Fruit fly (Drosophila melanogaster): ENCODE results near the gene Ama.

Ama gene

DNA sequence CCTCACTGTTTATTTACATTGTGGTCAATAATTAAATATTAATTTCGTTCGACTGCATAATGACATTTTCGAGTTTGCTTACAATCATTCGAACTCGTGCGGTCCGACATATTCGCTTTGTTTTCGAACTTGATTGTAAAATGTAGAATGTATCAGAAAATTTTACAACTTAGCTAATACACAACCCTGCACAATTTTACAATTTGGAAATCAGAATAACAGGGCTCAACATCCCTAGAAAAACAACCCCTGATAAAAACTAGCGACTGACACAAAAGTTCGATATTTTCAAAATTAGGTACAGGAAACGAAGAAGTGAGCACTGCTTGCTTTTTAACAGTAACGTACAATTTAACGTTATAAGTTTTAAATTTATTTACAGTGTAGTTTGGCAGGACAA is 44.3 kb downstream of the Ama start (continued):
- TF ChIP-seq BEAF-32 (GFP tag; optimal IDR thresholded peaks at IDR 0.05) = peak; percentile 23

DNA sequence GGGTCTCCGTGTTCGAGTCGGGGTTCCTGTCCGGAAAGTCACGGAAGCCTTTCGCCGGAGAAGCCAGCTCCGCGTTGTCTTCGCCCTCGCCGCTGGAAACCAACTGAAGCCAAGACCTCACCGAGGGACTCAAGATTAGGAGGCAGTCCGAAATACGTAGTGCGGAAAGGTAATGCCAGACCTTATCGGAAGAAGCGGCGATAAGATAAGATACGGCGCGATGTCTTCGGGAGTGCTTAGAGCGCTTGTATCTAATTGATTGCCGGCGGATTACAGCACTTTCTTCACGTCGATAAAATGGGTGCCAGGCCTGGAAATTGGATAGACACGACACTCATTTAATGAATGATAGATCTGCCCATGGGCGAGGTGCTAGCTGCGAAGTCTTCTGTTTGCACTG is 47.5 kb downstream of the Ama start:
- TF ChIP-seq sens-2 (GFP tag; IDR thresholded peaks at IDR 0.05) = no peak
- TF ChIP-seq grn (GFP tag; optimal IDR thresholded peaks at IDR 0.05) = peak; percentile 96
- TF ChIP-seq Dad (GFP tag; optimal IDR thresholded peaks at IDR 0.05) = no peak
- TF ChIP-seq YL-1 (GFP tag; optimal IDR thresholded peaks at IDR 0.05) = no peak
- TF ChIP-seq CG15073 (GFP tag; optimal IDR thresholded peaks at IDR 0.05) = no peak
- no peak for TF ChIP-seq ssp (GFP tag; IDR thresholded peaks at IDR 0.05)
- TF ChIP-seq mirr (GFP tag; optimal IDR thresholded peaks at IDR 0.05) = peak; percentile 78
- TF ChIP-seq shn (GFP tag; optimal IDR thresholded peaks at IDR 0.05) = no peak
- no peak for TF ChIP-seq CG11723 (GFP tag; optimal IDR thresholded peaks at IDR 0.05)
- no peak for TF ChIP-seq mam (GFP tag; optimal IDR thresholded peaks at IDR 0.05)
- TF ChIP-seq GATAe (GFP tag; conservative IDR thresholded peaks at IDR 0.05) = peak; percentile 97
- TF ChIP-seq Ets65A (GFP tag) = peak; percentile 38
- no peak for TF ChIP-seq ewg (GFP tag; optimal IDR thresholded peaks at IDR 0.05)
- TF ChIP-seq psq (GFP tag; optimal IDR thresholded peaks at IDR 0.05) = no peak
- TF ChIP-seq twi (tag; optimal IDR thresholded peaks at IDR 0.05) = no peak
- TF ChIP-seq ERR (GFP tag; optimal IDR thresholded peaks at IDR 0.05) = no peak
- peak; percentile 5 for TF ChIP-seq HmgZ (tag; optimal IDR thresholded peaks at IDR 0.05)
- peak; percentile 10 for TF ChIP-seq lilli (GFP tag; optimal IDR thresholded peaks at IDR 0.05)
- TF ChIP-seq sc (optimal IDR thresholded peaks at IDR 0.05) = no peak
- no peak for TF ChIP-seq sc (GFP tag; optimal IDR thresholded peaks at IDR 0.05)
- TF ChIP-seq sug (tag; optimal IDR thresholded peaks at IDR 0.05) = peak; percentile 88
- TF ChIP-seq Atf3 (GFP tag; optimal IDR thresholded peaks at IDR 0.05) = no peak
- TF ChIP-seq sens (GFP tag) = no peak
- no peak for TF ChIP-seq CG6654 (GFP tag; optimal IDR thresholded peaks at IDR 0.05)
- peak; percentile 84 for TF ChIP-seq lab (GFP tag; optimal IDR thresholded peaks at IDR 0.05)
- TF ChIP-seq D19A (tag; optimal IDR thresholded peaks at IDR 0.05) = no peak
- no peak for TF ChIP-seq sob (GFP tag; IDR thresholded peaks at IDR 0.05)
- peak; percentile 42 for TF ChIP-seq CG10543 (GFP tag; optimal IDR thresholded peaks at IDR 0.05)
- TF ChIP-seq gcm (GFP tag; optimal IDR thresholded peaks at IDR 0.05) = no peak
- TF ChIP-seq B-H1 (GFP tag; IDR thresholded peaks at IDR 0.05) = no peak
- no peak for TF ChIP-seq CG16863 (GFP tag; optimal IDR thresholded peaks at IDR 0.05)
- TF ChIP-seq CG30431 (GFP tag; optimal IDR thresholded peaks at IDR 0.05) = no peak
- no peak for TF ChIP-seq CG6813 (GFP tag; optimal IDR thresholded peaks at IDR 0.05)
- peak; percentile 32 for TF ChIP-seq Jarid2 (GFP tag; optimal IDR thresholded peaks at IDR 0.05)
- no peak for TF ChIP-seq CG8765 (GFP tag; IDR thresholded peaks at IDR 0.05)
- TF ChIP-seq org-1 (GFP tag; optimal IDR thresholded peaks at IDR 0.05) = no peak
- no peak for TF ChIP-seq Hsf (GFP tag; optimal IDR thresholded peaks at IDR 0.05)
- TF ChIP-seq Dll (GFP tag; IDR thresholded peaks at IDR 0.05; ENCODE audit: partially characterized antibody) = no peak
- TF ChIP-seq CG15011 (GFP tag; optimal IDR thresholded peaks at IDR 0.05) = no peak
- TF ChIP-seq exex (tag; optimal IDR thresholded peaks at IDR 0.05) = peak; percentile 68
- TF ChIP-seq NfI (GFP tag; optimal IDR thresholded peaks at IDR 0.05) = no peak
- no peak for TF ChIP-seq danr (GFP tag; IDR thresholded peaks at IDR 0.05)
- TF ChIP-seq Spps (tag; optimal IDR thresholded peaks at IDR 0.05) = no peak
- TF ChIP-seq Med (GFP tag) = peak; percentile 75
- TF ChIP-seq Dek (tag; optimal IDR thresholded peaks at IDR 0.05) = no peak
- TF ChIP-seq CG8290 (GFP tag; optimal IDR thresholded peaks at IDR 0.05) = no peak
- TF ChIP-seq CG8290 (tag; optimal IDR thresholded peaks at IDR 0.05) = no peak
- peak; percentile 11 for TF ChIP-seq CG12769 (tag; optimal IDR thresholded peaks at IDR 0.05)
- peak; percentile 32 for TF ChIP-seq pros (GFP tag; optimal IDR thresholded peaks at IDR 0.05)
- no peak for TF ChIP-seq Sin3A (optimal IDR thresholded peaks at IDR 0.05)

Data from whole organism, embryonic.